Fruit fly (Drosophila melanogaster) whole organism, adult: ENCODE measurements around the gene CG3198.

Experiments used
- CG11617 ChIP-seq: fragments of 200-800 bp; sonication (Bioruptor generic); optimal IDR thresholded peaks from 2 replicates; lab custom pipeline; 2017; ENCODE audit warnings: mild to moderate bottlenecking, missing biosample characterization, missing genetic modification reagents, missing genetic modification characterization
- CG12768 ChIP-seq: fragments of 200-800 bp; sonication (Bioruptor generic); optimal IDR thresholded peaks from 2 replicates; lab custom pipeline; 2017; ENCODE audit warnings: missing biosample characterization, missing genetic modification characterization, mild to moderate bottlenecking, moderate library complexity, missing genetic modification reagents
- CG14711 ChIP-seq: fragments of 200-800 bp; sonication (Bioruptor generic); optimal IDR thresholded peaks from 2 replicates; lab custom pipeline; 2018; ENCODE audit warnings: missing biosample characterization, mild to moderate bottlenecking, missing genetic modification characterization, moderate library complexity
- CG1620 ChIP-seq: fragments of 200-800 bp; sonication (Bioruptor generic); optimal IDR thresholded peaks from 2 replicates; lab custom pipeline; 2016; ENCODE audit warnings: missing biosample characterization, missing genetic modification characterization
- CG33017 ChIP-seq: fragments of 200-800 bp; sonication (Bioruptor generic); optimal IDR thresholded peaks from 2 replicates; lab custom pipeline; 2018; ENCODE audit warnings: missing biosample characterization, mild to moderate bottlenecking, missing genetic modification characterization, moderate library complexity
- CG5204 ChIP-seq: fragments of 200-800 bp; sonication (Bioruptor generic); optimal IDR thresholded peaks from 2 replicates; lab custom pipeline; 2016; ENCODE audit warnings: missing biosample characterization, missing genetic modification characterization
- CG7045 ChIP-seq: fragments of 200-800 bp; sonication (Bioruptor generic); optimal IDR thresholded peaks from 2 replicates; lab custom pipeline; 2017; ENCODE audit warnings: missing biosample characterization, mild to moderate bottlenecking, missing genetic modification characterization
- CG7101 ChIP-seq: fragments of 200-800 bp; sonication (Bioruptor generic); optimal IDR thresholded peaks from 2 replicates; lab custom pipeline; 2018; ENCODE audit warnings: missing biosample characterization, mild to moderate bottlenecking, missing genetic modification characterization, moderate library complexity
- Clk ChIP-seq: fragments of 200-800 bp; sonication (Bioruptor generic); optimal IDR thresholded peaks from 2 replicates; lab custom pipeline; 2017; ENCODE audit warnings: missing biosample characterization, missing genetic modification characterization
- Crg-1 ChIP-seq: fragments of 200-800 bp; sonication (Bioruptor generic); optimal IDR thresholded peaks from 2 replicates; lab custom pipeline; 2016; ENCODE audit warnings: missing biosample characterization, missing genetic modification characterization
- Hr96 ChIP-seq: fragments of 200-800 bp; sonication (Bioruptor generic); optimal IDR thresholded peaks from 2 replicates; lab custom pipeline; 2016; ENCODE audit warnings: missing biosample characterization, missing genetic modification characterization
- Mnt ChIP-seq: fragments of 200-800 bp; sonication (Bioruptor generic); optimal IDR thresholded peaks from 2 replicates; lab custom pipeline; 2016; ENCODE audit warnings: missing biosample characterization, mild to moderate bottlenecking, missing genetic modification characterization
- bab1 ChIP-seq: fragments of 200-800 bp; sonication (Bioruptor generic); optimal IDR thresholded peaks from 3 replicates; lab custom pipeline; 2019; ENCODE audit warnings: missing biosample characterization, mild to moderate bottlenecking, missing genetic modification characterization, moderate library complexity
- cic ChIP-seq: fragments of 200-800 bp; sonication (Bioruptor generic); optimal IDR thresholded peaks from 2 replicates; lab custom pipeline; 2017; ENCODE audit warnings: missing biosample characterization, mild to moderate bottlenecking, missing genetic modification characterization, moderate library complexity
- cnc ChIP-seq, 2 experiments: fragments of >200 bp; optimal IDR thresholded peaks; 2 replicates each; lab custom pipeline; 2017
- kay ChIP-seq: fragments of 200-800 bp; sonication (Bioruptor generic); peaks from one replicate; lab custom pipeline; 2016; ENCODE audit warnings: missing biosample characterization, missing genetic modification characterization, borderline replicate concordance
- ovo ChIP-seq: fragments of 200-800 bp; sonication (Bioruptor generic); optimal IDR thresholded peaks from 2 replicates; lab custom pipeline; 2016; ENCODE audit warnings: missing biosample characterization, missing genetic modification characterization
- pad ChIP-seq: fragments of 200-800 bp; sonication (Bioruptor generic); optimal IDR thresholded peaks from 3 replicates; lab custom pipeline; 2017; ENCODE audit warnings: missing biosample characterization, missing genetic modification characterization, mild to moderate bottlenecking, moderate library complexity, missing genetic modification reagents
- tj ChIP-seq: fragments of 200-800 bp; sonication (Bioruptor generic); optimal IDR thresholded peaks from 3 replicates; lab custom pipeline; 2017; ENCODE audit warnings: missing biosample characterization, mild to moderate bottlenecking, missing genetic modification characterization, moderate library complexity
- toe ChIP-seq: fragments of 200-800 bp; sonication (Bioruptor generic); optimal IDR thresholded peaks from 2 replicates; lab custom pipeline; 2016; ENCODE audit warnings: missing biosample characterization, missing genetic modification characterization

The CG3198 gene

DNA sequence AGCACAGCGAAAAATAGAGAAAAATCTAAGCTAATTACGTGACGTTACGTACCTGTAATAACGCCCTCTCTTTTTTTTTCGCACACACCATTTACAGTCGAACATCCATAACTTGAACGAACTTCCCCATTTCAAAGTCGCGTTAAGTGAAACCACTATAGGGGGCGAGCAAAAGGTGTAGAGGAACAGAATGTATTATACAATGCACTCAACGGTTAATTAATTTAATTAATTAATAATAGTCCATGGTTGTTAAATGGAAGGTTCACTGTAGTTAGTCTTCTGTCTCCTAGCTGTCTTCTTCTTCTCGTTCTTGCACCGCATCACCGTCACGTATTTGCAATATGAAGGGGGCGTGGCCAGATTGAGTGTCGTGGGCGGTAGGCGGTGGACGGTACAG is 32.2 kb downstream of the CG3198 start:
- TF ChIP-seq bab1 (GFP tag; lab: Kevin White, UChicago) (peak; percentile 88), CG1620 (GFP tag; lab: Kevin White, UChicago) (peak; percentile 22), Hr96 (GFP tag; lab: Kevin White, UChicago) (peak; percentile 47), CG7101 (tag; lab: Kevin White, UChicago) (peak; percentile 72), CG14711 (tag; lab: Kevin White, UChicago) (peak; percentile 57), CG5204 (GFP tag; lab: Kevin White, UChicago) (peak; percentile 4), Mnt (GFP tag; lab: Kevin White, UChicago) (no peak), toe (no peak), CG11617 (peak; percentile 1)

DNA sequence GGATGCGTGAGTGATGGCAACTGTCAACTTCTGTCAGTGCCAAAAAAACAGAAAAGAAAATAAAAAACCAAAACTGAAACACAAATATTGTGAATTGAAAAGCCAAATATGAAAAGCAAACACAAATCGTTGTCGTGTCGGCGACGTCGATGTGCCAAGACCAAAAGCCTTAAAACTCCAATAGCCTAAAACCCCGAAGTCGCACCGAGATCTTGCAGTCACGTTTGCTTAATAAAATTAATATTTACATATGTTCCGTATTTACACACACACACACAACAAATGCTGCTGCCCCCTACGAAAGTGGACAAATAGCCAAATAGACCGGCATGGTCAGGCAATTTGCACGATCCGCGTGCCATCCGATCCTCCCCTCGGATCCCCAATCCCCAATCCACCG is 35.6 kb downstream of the CG3198 start:
- no peak for TF ChIP-seq Mnt (GFP tag; lab: Kevin White, UChicago)
- TF ChIP-seq CG11617 = no peak
- TF ChIP-seq pad (GFP tag; lab: Kevin White, UChicago) = no peak
- no peak for TF ChIP-seq ovo (GFP tag; lab: Kevin White, UChicago)
- no peak for TF ChIP-seq Crg-1

DNA sequence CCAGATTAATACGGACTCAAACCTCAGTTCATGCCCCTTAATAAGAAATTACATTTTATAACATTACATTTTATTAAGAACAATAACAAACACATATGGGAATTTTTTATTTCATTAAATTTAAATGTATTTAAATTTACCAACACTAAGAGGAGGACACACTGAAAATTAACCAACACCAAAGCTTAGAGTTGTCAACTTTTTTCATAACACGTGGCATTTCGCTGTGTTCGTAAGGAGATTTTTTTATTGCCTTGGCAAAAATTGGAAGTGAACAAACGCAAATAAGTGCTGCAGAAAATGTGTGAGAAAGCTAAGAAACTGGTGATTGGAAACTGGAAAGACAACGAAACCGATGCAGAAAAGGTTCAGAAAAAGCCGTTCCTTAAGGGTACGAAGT is 40.1 kb downstream of the CG3198 start, which contains the start of gene CG14443:
TSS of gene CG14443 (plus strand) at position 301 of the 400 bp plus-strand sequence.
- TF ChIP-seq CG33017 (tag; lab: Kevin White, UChicago) (no peak), bab1 (GFP tag; lab: Kevin White, UChicago) (no peak), pad (GFP tag; lab: Kevin White, UChicago) (no peak), ovo (GFP tag; lab: Kevin White, UChicago) (no peak), kay (no peak), Hr96 (GFP tag; lab: Kevin White, UChicago) (no peak), toe (no peak), cnc (optimal IDR thresholded peaks at IDR 0.05; lab: Kevin White, UChicago) (no peak), CG12768 (GFP tag; lab: Kevin White, UChicago) (no peak)

DNA sequence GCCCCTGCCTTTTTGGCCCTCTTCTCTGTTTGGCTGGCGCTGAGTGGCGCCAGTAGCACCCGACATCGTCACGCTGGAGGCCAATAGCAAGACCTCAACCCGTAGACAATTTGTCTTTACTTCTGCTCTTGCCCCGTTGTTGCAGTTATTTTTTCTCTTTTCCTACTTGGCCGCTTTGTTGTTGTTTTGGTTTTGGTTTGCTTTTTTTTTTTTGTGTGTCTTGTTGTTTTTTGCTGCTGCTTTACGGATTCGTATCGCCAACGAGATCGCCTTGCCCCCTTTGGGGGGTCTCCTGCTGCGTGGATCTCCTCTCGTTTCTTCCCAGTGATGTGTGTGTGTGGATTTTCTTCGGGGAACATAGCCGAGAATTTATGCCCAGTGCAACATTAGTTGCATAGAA is 41.9 kb downstream of the CG3198 start:
- TF ChIP-seq CG12768 (GFP tag; lab: Kevin White, UChicago) (no peak), tj (GFP tag; lab: Kevin White, UChicago) (no peak), Crg-1 (no peak), pad (GFP tag; lab: Kevin White, UChicago) (no peak), CG1620 (GFP tag; lab: Kevin White, UChicago) (no peak), Hr96 (GFP tag; lab: Kevin White, UChicago) (no peak), CG5204 (GFP tag; lab: Kevin White, UChicago) (no peak), toe (no peak), CG7045 (no peak), CG11617 (no peak), ovo (GFP tag; lab: Kevin White, UChicago) (no peak), bab1 (GFP tag; lab: Kevin White, UChicago) (no peak), cnc (optimal IDR thresholded peaks at IDR 0.05; lab: Kevin White, UChicago) (no peak), kay (no peak), cic (GFP tag; lab: Kevin White, UChicago) (no peak), Clk (no peak), CG7101 (tag; lab: Kevin White, UChicago) (no peak)

DNA sequence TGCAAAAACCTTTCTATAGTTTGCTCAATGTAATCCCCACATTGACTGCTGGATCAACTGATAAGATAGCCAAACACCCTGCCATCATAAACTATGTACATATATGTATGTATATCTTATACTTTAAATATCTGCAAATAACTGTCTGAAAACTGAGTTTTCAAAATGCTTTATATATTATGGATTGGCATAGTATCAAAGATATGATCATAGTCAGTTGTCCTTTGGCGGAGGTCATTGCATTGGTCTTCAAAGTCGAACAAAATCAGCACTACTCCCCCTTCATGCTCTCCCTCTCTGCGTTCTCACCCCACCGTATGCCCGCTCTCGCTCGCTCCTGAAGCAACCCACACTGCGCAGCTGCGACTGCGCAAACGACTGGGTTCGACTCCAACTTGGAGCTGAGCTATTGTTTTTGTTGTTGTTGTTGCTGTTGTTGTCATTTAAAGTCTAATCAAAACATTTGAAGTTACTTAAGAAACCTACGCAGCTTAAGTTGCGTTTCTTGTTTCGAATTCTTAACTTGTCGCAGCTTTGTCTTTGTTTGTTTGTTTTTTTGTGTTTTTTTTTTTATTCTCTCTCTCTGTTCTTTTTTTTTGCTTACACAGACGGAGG is 48.7 kb downstream of the CG3198 start:
- TF ChIP-seq Clk = no peak
- no peak for TF ChIP-seq CG11617
- TF ChIP-seq CG33017 (tag; lab: Kevin White, UChicago) = no peak
- no peak for TF ChIP-seq bab1 (GFP tag; lab: Kevin White, UChicago)
- no peak for TF ChIP-seq CG14711 (tag; lab: Kevin White, UChicago)

DNA sequence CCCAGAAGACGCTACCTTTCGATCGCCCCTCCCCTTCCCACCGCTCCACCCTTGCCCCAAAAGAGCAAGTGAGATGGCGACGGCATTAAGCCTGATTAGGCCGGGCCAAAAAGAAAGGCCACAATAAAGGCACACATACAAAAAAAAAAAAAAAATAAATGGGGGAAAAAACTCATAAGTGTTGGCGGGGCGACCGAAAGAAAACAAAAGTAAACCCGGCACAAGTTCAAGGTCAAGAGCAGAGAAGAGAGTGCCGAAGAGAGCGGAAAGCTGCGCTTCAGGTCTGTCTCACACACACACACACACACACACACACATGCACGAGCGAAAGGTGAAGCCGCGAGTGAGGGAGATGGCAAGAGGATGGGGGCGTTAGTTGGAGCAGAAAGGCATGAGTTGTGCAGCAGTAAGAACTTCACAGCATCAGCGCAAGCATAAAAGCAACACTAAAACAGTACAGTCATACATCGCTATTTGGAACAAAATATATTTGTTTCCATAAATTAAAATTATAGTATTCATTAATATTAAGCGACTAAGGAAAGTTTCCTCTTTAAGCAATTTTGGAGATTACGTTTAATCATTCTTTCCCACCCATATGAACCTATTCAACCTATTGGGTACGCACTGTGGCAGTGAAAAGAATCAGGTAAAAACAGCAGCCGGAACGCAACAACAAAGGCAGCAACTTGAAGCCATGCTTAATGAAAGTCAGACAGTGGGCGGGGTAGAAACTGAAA is 49.6 kb downstream of the CG3198 start:
- TF ChIP-seq bab1 (GFP tag; lab: Kevin White, UChicago) (peak; percentile 93), CG7101 (tag; lab: Kevin White, UChicago) (no peak), Mnt (GFP tag; lab: Kevin White, UChicago) (no peak), CG11617 (no peak)

DNA sequence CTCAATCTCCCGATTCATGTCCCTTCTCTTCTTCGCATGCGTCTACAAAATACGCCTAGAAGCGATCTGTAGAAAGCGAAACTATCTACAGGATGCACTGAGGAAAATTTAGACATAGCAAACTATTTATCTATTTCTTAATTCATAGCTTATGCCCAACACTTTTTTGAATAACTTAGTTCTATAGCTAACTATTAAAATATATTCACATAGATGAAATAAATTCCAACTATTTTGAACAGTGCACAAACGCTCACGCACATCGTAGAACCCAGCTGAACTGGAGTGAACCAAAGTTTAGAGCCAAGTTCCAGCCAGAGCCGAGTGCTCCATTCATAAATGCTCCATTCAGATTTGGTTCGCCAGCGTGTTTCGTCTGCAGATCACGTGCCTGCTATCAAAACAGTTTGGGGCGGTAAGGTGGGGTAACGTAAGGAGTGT is 52.2 kb downstream of the CG3198 start:
- TF ChIP-seq CG12768 (GFP tag; lab: Kevin White, UChicago) (no peak), CG33017 (tag; lab: Kevin White, UChicago) (no peak), Crg-1 (no peak), bab1 (GFP tag; lab: Kevin White, UChicago) (no peak), tj (GFP tag; lab: Kevin White, UChicago) (no peak), CG11617 (no peak), Mnt (GFP tag; lab: Kevin White, UChicago) (no peak)
